Worm (Caenorhabditis elegans) whole organism, late embryonic: Measurements from ENCODE around the gene hda-4.
A peak's percentile ranks its signal among the peaks of the same experiment; 100 is the strongest.

Source experiments
- C38D4.7 ChIP-seq: fragments of 200-800 bp; sonication (Bioruptor generic); optimal IDR thresholded peaks from 2 replicates; lab custom pipeline; 2018; ENCODE audit warnings: mild to moderate bottlenecking, missing genetic modification characterization, moderate library complexity, missing compliant biosample characterization
- F13H6.1 ChIP-seq: sonication (generic microtip); optimal IDR thresholded peaks from 2 replicates; lab custom pipeline; 2016; ENCODE audit warnings: missing genetic modification characterization, missing compliant biosample characterization
- K02D7.2 ChIP-seq: sonication (generic microtip); optimal IDR thresholded peaks from 2 replicates; lab custom pipeline; 2017; ENCODE audit warnings: mild to moderate bottlenecking, missing genetic modification characterization, missing compliant biosample characterization
- K09A11.1 ChIP-seq: sonication (generic microtip); optimal IDR thresholded peaks from 2 replicates; lab custom pipeline; 2017; ENCODE audit warnings: antibody characterized with exemption, mild to moderate bottlenecking, missing genetic modification characterization, missing compliant biosample characterization; ENCODE audit not compliant: insufficient read depth
- Y22D7AL.16 ChIP-seq: sonication (generic microtip); optimal IDR thresholded peaks from 2 replicates; lab custom pipeline; 2016; ENCODE audit warnings: missing genetic modification characterization, missing compliant biosample characterization
- ahr-1 ChIP-seq: sonication (generic microtip); optimal IDR thresholded peaks from 2 replicates; lab custom pipeline; 2016; ENCODE audit warnings: missing genetic modification characterization, missing compliant biosample characterization
- ceh-14 ChIP-seq: sonication (generic microtip); optimal IDR thresholded peaks from 2 replicates; lab custom pipeline; 2016; ENCODE audit warnings: missing genotype, missing genetic modification characterization, missing compliant biosample characterization
- ceh-19 ChIP-seq: fragments of 200-800 bp; sonication (Bioruptor generic); optimal IDR thresholded peaks from 2 replicates; lab custom pipeline; 2018; ENCODE audit warnings: mild to moderate bottlenecking, missing genetic modification characterization, missing compliant biosample characterization
- ceh-22 ChIP-seq: sonication (generic microtip); optimal IDR thresholded peaks from 2 replicates; lab custom pipeline; 2017; ENCODE audit warnings: missing biosample characterization, missing genetic modification characterization
- ceh-24 ChIP-seq: sonication (generic microtip); optimal IDR thresholded peaks from 2 replicates; lab custom pipeline; 2016; ENCODE audit warnings: mild to moderate bottlenecking, missing genetic modification characterization, missing compliant biosample characterization
- ceh-31 ChIP-seq: sonication (generic microtip); optimal IDR thresholded peaks from 2 replicates; lab custom pipeline; 2016; ENCODE audit warnings: missing genetic modification characterization, missing compliant biosample characterization
- ceh-9 ChIP-seq: sonication (generic microtip); optimal IDR thresholded peaks from 2 replicates; lab custom pipeline; 2016; ENCODE audit warnings: mild to moderate bottlenecking, missing genetic modification characterization, inconsistent platforms, missing compliant biosample characterization
- dve-1 ChIP-seq: sonication (generic microtip); optimal IDR thresholded peaks from 2 replicates; lab custom pipeline; 2017; ENCODE audit warnings: antibody characterized with exemption, mild to moderate bottlenecking, missing genetic modification characterization, missing compliant biosample characterization
- elt-2 ChIP-seq: sonication (generic microtip); optimal IDR thresholded peaks from 2 replicates; lab custom pipeline; 2016; ENCODE audit warnings: missing genetic modification reagents, missing genetic modification characterization, missing compliant biosample characterization
- elt-4 ChIP-seq: sonication (generic microtip); optimal IDR thresholded peaks from 2 replicates; lab custom pipeline; 2016; ENCODE audit warnings: missing genetic modification characterization, missing compliant biosample characterization
- ets-4 ChIP-seq: sonication (generic microtip); optimal IDR thresholded peaks from 2 replicates; lab custom pipeline; 2016; ENCODE audit warnings: missing genetic modification characterization, missing compliant biosample characterization
- fax-1 ChIP-seq: sonication (generic microtip); optimal IDR thresholded peaks from 2 replicates; lab custom pipeline; 2016; ENCODE audit warnings: missing genotype, missing genetic modification characterization, missing compliant biosample characterization
- hlh-13 ChIP-seq: fragments of 200-800 bp; sonication (Bioruptor generic); optimal IDR thresholded peaks from 2 replicates; lab custom pipeline; 2018; ENCODE audit warnings: mild to moderate bottlenecking, missing genetic modification characterization, missing compliant biosample characterization
- hlh-30 ChIP-seq: sonication (generic microtip); optimal IDR thresholded peaks from 2 replicates; lab custom pipeline; 2017; ENCODE audit warnings: antibody characterized with exemption, missing genetic modification characterization, missing compliant biosample characterization; ENCODE audit not compliant: insufficient read depth
- lim-6 ChIP-seq: sonication (generic microtip); optimal IDR thresholded peaks from 2 replicates; lab custom pipeline; 2016; ENCODE audit warnings: missing genetic modification characterization, missing compliant biosample characterization
- madf-2 ChIP-seq: sonication (generic microtip); optimal IDR thresholded peaks from 2 replicates; lab custom pipeline; 2017; ENCODE audit warnings: missing genetic modification characterization, missing compliant biosample characterization
- mec-3 ChIP-seq: sonication (generic microtip); optimal IDR thresholded peaks from 2 replicates; lab custom pipeline; 2016; ENCODE audit warnings: borderline replicate concordance, missing genetic modification characterization, missing compliant biosample characterization
- nfya-1 ChIP-seq: sonication (generic microtip); optimal IDR thresholded peaks from 2 replicates; lab custom pipeline; 2017; ENCODE audit warnings: missing genetic modification characterization, mild to moderate bottlenecking, missing compliant biosample characterization, antibody characterized with exemption, moderate library complexity
- nhr-232 ChIP-seq: sonication (generic microtip); optimal IDR thresholded peaks from 2 replicates; lab custom pipeline; 2016; ENCODE audit warnings: missing genetic modification characterization, missing compliant biosample characterization
- odd-2 ChIP-seq: sonication (generic microtip); optimal IDR thresholded peaks from 2 replicates; lab custom pipeline; 2017; ENCODE audit warnings: antibody characterized with exemption, mild to moderate bottlenecking, missing genetic modification characterization, missing compliant biosample characterization
- pag-3 ChIP-seq: sonication (generic microtip); optimal IDR thresholded peaks from 2 replicates; lab custom pipeline; 2016; ENCODE audit warnings: missing compliant biosample characterization, missing genetic modification characterization, borderline replicate concordance
- pha-2 ChIP-seq: sonication (generic microtip); optimal IDR thresholded peaks from 2 replicates; lab custom pipeline; 2017; ENCODE audit warnings: mild to moderate bottlenecking, missing genetic modification characterization, missing compliant biosample characterization
- pros-1 ChIP-seq: fragments of 150-350 bp; optimal IDR thresholded peaks from 2 replicates; lab custom pipeline; 2014; ENCODE audit warnings: missing biosample characterization, missing genetic modification reagents, missing genetic modification characterization
- ref-2 ChIP-seq: sonication (generic microtip); optimal IDR thresholded peaks from 2 replicates; lab custom pipeline; 2016; ENCODE audit warnings: missing genetic modification characterization, missing compliant biosample characterization
- sdc-2 ChIP-seq: sonication (generic microtip); optimal IDR thresholded peaks from 2 replicates; lab custom pipeline; 2016; ENCODE audit warnings: missing genotype, missing genetic modification characterization, missing compliant biosample characterization
- sox-2 ChIP-seq: fragments of 200-800 bp; sonication (Bioruptor generic); IDR thresholded peaks from 2 replicates; pipeline ENCODE4 v1.3.6; 2022; ENCODE audit warnings: missing genetic modification reagents, missing genetic modification characterization, missing compliant biosample characterization
- syd-9 ChIP-seq: sonication (generic microtip); optimal IDR thresholded peaks from 2 replicates; lab custom pipeline; 2016; ENCODE audit warnings: mild to moderate bottlenecking, missing genetic modification characterization, moderate library complexity, missing compliant biosample characterization
- tbx-2 ChIP-seq: sonication (generic microtip); optimal IDR thresholded peaks from 2 replicates; lab custom pipeline; 2016; ENCODE audit warnings: missing genetic modification characterization, missing compliant biosample characterization
- tbx-7 ChIP-seq: sonication (generic microtip); optimal IDR thresholded peaks from 2 replicates; lab custom pipeline; 2016; ENCODE audit warnings: missing genotype, missing genetic modification characterization, missing compliant biosample characterization
- ttx-3 ChIP-seq: sonication (generic microtip); optimal IDR thresholded peaks from 2 replicates; lab custom pipeline; 2016; ENCODE audit warnings: missing genetic modification reagents, missing genetic modification characterization, missing compliant biosample characterization
- unc-86 ChIP-seq: sonication (generic microtip); optimal IDR thresholded peaks from 2 replicates; lab custom pipeline; 2016; ENCODE audit warnings: missing genetic modification characterization, missing compliant biosample characterization
- zip-5 ChIP-seq: sonication (generic microtip); optimal IDR thresholded peaks from 2 replicates; lab custom pipeline; 2016; ENCODE audit warnings: missing genetic modification characterization, missing compliant biosample characterization

hda-4 gene

DNA sequence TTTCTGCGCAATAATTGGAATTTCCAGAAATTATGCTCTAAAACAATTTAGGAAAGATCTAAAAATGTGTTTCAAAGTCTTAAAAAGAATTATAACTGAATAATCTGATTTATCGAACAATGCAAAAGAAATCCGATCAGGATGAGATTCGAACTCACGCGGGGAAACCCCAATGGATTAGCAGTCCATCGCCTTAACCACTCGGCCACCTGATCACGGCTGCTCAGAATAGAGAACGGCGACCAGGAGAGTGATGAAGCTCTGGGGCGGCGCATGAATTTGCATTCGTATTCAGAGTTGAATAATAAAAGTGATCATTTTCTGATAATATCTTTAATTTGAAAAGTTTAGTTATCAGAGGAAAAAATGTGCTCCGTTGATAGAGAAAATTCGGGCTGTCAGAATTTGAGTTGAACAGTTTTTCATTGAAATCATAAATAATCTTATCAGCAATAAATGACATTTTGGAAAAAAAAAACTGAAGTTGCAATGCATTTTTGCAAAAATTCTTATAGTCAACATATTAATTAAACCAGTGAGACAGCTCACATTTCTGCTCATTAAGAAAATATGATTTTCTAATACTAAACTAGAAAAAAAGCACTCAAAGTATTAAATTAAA is 39.4 kb upstream of the hda-4 start:
- no peak for TF ChIP-seq tbx-2 (tag; lab: Kevin White, UChicago)
- no peak for TF ChIP-seq K09A11.1
- TF ChIP-seq syd-9 (tag; lab: Kevin White, UChicago) = no peak
- no peak for TF ChIP-seq dve-1
- TF ChIP-seq pag-3 = no peak
- no peak for TF ChIP-seq ceh-19
- TF ChIP-seq pha-2 (tag; lab: Kevin White, UChicago) = no peak
- no peak for TF ChIP-seq lim-6
- no peak for TF ChIP-seq mec-3 (tag; lab: Kevin White, UChicago)
- no peak for TF ChIP-seq ceh-9 (tag; lab: Kevin White, UChicago)
- TF ChIP-seq ceh-22 (tag; lab: Kevin White, UChicago) = no peak
- no peak for TF ChIP-seq nhr-232 (tag; lab: Kevin White, UChicago)
- no peak for TF ChIP-seq elt-2 (tag; lab: Kevin White, UChicago)
- TF ChIP-seq hlh-13 = no peak
- TF ChIP-seq F13H6.1 (tag; lab: Kevin White, UChicago) = no peak
- no peak for TF ChIP-seq pros-1
- TF ChIP-seq fax-1 = no peak
- TF ChIP-seq elt-4 = no peak
- no peak for TF ChIP-seq unc-86 (tag; lab: Kevin White, UChicago)

- TF ChIP-seq hlh-30 (tag; lab: Kevin White, UChicago) = no peak
- no peak for TF ChIP-seq K02D7.2 (tag; lab: Kevin White, UChicago)
- TF ChIP-seq mec-3 (tag; lab: Kevin White, UChicago) = no peak
- TF ChIP-seq ceh-22 (tag; lab: Kevin White, UChicago) = no peak
- no peak for TF ChIP-seq ref-2
Observed at ce11 chrX:16691045-16691444, 38.3 kb upstream of the hda-4 start, which contains the start of gene F22H10.6. F22H10.6 (minus strand) TSS chrX:16691336.

DNA sequence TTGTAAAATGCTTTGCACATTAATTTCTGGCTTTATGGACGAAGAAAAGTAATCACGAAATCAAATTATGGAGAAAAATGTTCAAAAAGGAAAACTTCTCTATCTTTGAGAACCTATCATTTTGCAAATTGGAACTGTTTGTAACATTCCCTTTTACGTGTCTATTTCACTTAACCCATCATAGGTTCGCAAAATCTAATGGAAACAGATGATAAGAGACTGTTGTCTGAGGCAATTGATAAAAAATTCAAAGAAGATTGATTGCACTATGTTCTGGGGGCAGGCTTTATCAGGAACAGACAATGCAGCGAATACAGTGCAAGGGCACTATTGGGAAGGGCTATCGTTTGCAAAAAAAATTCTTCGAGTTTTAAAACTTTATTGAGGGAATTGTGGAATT is 34.2 kb upstream of the hda-4 start:
- TF ChIP-seq sdc-2 (peak; percentile 86), sox-2 (no peak)

DNA sequence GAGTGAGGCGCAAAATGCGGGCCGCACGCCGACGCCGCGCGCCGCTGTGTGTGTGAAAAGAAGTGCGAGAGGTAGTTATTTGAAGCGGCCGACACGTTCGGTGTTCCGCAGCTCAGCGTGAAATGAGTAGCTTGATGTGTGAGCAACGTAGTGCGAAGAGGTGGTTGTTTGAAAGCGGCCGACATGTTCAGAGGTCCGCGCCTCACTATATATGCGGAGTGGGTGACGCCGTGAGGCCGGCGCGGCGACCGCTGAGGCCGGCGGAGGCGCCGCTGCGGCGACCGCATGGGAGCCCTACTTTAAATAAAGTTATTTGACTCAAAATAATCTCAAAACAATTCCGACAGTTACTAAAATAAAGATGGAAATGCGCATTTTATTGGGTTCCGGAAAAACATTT is 32.5 kb upstream of the hda-4 start:
- TF ChIP-seq Y22D7AL.16 (no peak), nfya-1 (no peak), sox-2 (no peak), C38D4.7 (GFP tag; lab: Kevin White, UChicago) (no peak), ahr-1 (tag; lab: Kevin White, UChicago) (no peak), ceh-22 (tag; lab: Kevin White, UChicago) (no peak), odd-2 (tag; lab: Kevin White, UChicago) (no peak), ceh-31 (tag; lab: Kevin White, UChicago) (no peak), nhr-232 (tag; lab: Kevin White, UChicago) (no peak), ttx-3 (tag; lab: Kevin White, UChicago) (no peak), ceh-14 (tag; lab: Kevin White, UChicago) (no peak), zip-5 (tag; lab: Kevin White, UChicago) (no peak)

ce11 chrX:16698074-16698473 is 31.3 kb upstream of the hda-4 start:
- TF ChIP-seq odd-2 (tag; lab: Kevin White, UChicago) (no peak), ets-4 (tag; lab: Kevin White, UChicago) (no peak), F13H6.1 (tag; lab: Kevin White, UChicago) (no peak), unc-86 (tag; lab: Kevin White, UChicago) (no peak), ceh-24 (tag; lab: Kevin White, UChicago) (no peak), madf-2 (tag; lab: Kevin White, UChicago) (no peak), tbx-7 (no peak)
